Worm (Caenorhabditis elegans) whole organism, L3 larva: ENCODE results near the gene fbxb-95.

Experiments used
- ceh-82 ChIP-seq: fragments of 150-350 bp; optimal IDR thresholded peaks from 2 replicates; lab custom pipeline; 2014; ENCODE audit warnings: missing biosample characterization, missing genetic modification characterization
- elt-2 ChIP-seq: sonication (generic microtip); optimal IDR thresholded peaks from 2 replicates; lab custom pipeline; 2016; ENCODE audit warnings: missing genetic modification reagents, mild to moderate bottlenecking, missing genetic modification characterization, missing compliant biosample characterization
- nhr-11 ChIP-seq: fragments of 150-350 bp; optimal IDR thresholded peaks from 2 replicates; lab custom pipeline; 2014; ENCODE audit warnings: missing biosample characterization, missing genetic modification characterization
- nhr-28 ChIP-seq: fragments of 150-350 bp; optimal IDR thresholded peaks from 2 replicates; lab custom pipeline; 2014; ENCODE audit warnings: missing biosample characterization, missing genetic modification characterization
- nhr-43 ChIP-seq: sonication (generic microtip); optimal IDR thresholded peaks from 2 replicates; lab custom pipeline; 2016; ENCODE audit warnings: mild to moderate bottlenecking, missing genetic modification characterization, missing compliant biosample characterization; ENCODE audit not compliant: poor library complexity, severe bottlenecking
- skn-1 ChIP-seq: fragments of 150-350 bp; optimal IDR thresholded peaks from 2 replicates; lab custom pipeline; 2014; ENCODE audit warnings: missing biosample characterization, missing genetic modification characterization
- snpc-4 ChIP-seq: fragments of 150-350 bp; optimal IDR thresholded peaks from 2 replicates; lab custom pipeline; 2014; ENCODE audit warnings: missing biosample characterization, missing genetic modification characterization
- unc-62 ChIP-seq: fragments of 150-350 bp; sonication (generic microtip); optimal IDR thresholded peaks from 4 replicates; lab custom pipeline; 2014; ENCODE audit warnings: missing biosample characterization, missing genetic modification reagents, missing genetic modification characterization
- zag-1 ChIP-seq: fragments of 150-350 bp; optimal IDR thresholded peaks from 2 replicates; lab custom pipeline; 2014; ENCODE audit warnings: missing biosample characterization, missing genetic modification characterization

DNA sequence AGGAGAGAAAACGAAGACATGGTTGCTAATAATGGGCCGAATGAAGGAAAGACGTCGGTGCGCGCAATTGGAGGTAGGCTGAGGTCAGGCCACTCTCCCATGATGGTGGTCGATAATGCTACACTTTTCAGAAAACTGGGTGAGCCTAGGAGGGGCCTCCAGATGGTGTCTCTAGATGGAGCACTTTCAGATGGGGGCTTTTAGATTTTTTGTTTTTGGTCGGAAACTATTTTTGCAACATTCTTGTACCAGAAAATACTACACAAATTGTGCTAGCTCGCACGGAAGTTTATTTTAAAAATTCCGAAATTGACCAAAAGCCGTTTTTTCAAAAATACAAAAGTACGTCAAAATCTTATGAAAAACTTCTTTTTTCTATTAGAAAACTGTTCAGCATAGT, 35.9 kb upstream of the fbxb-95 start, which contains the start of gene fbxb-10:
- no peak for TF ChIP-seq skn-1 (tag; lab: Kevin White, UChicago)
- TF ChIP-seq nhr-28 (tag; lab: Kevin White, UChicago) = no peak
- no peak for TF ChIP-seq nhr-43 (tag; lab: Kevin White, UChicago)
- no peak for TF ChIP-seq ceh-82 (tag; lab: Kevin White, UChicago)
- TF ChIP-seq zag-1 = no peak
- TF ChIP-seq nhr-11 (tag; lab: Kevin White, UChicago) = no peak
- no peak for TF ChIP-seq snpc-4 (tag; lab: Kevin White, UChicago)
- TF ChIP-seq unc-62 (GFP tag; lab: Kevin White, UChicago) = no peak
- TF ChIP-seq elt-2 (tag; lab: Kevin White, UChicago) = no peak
